Fruit fly (Drosophila melanogaster) whole organism, wandering third instar larva: ENCODE measurements around the gene ex.

ENCODE experiments used
- Abd-B ChIP-seq: fragments of >200 bp; optimal IDR thresholded peaks from 2 replicates; lab custom pipeline; 2017; ENCODE audit warnings: missing biosample characterization, missing genetic modification characterization
- HLH106 ChIP-seq: fragments of 200-800 bp; optimal IDR thresholded peaks from 3 replicates; lab custom pipeline; 2019; ENCODE audit warnings: missing biosample characterization, mild to moderate bottlenecking, missing genetic modification characterization, moderate library complexity
- Vsx2 ChIP-seq: fragments of 200-300, 225-300 bp; sonication (Bioruptor generic); optimal IDR thresholded peaks from 2 replicates; lab custom pipeline; 2018; ENCODE audit warnings: missing biosample characterization, missing genetic modification characterization; ENCODE audit not compliant: partially characterized antibody
- br ChIP-seq: fragments of 200-800 bp; sonication (Bioruptor generic); optimal IDR thresholded peaks from 2 replicates; lab custom pipeline; 2016; ENCODE audit warnings: missing biosample characterization, missing genetic modification characterization
- brk ChIP-seq: fragments of 200-800 bp; sonication (Bioruptor generic); optimal IDR thresholded peaks from 2 replicates; lab custom pipeline; 2016; ENCODE audit warnings: missing biosample characterization, mild to moderate bottlenecking, missing genetic modification characterization
- dmrt93B ChIP-seq: fragments of 200-800 bp; sonication (Bioruptor generic); optimal IDR thresholded peaks from 2 replicates; lab custom pipeline; 2018; ENCODE audit warnings: missing biosample characterization, mild to moderate bottlenecking, missing genetic modification characterization
- jim ChIP-seq: fragments of 175-275, 200-325 bp; sonication (Bioruptor generic); optimal IDR thresholded peaks from 2 replicates; lab custom pipeline; 2016; ENCODE audit warnings: missing biosample characterization, mild to moderate bottlenecking, missing genetic modification characterization
- lola ChIP-seq: fragments of >200 bp; optimal IDR thresholded peaks from 2 replicates; lab custom pipeline; 2017; ENCODE audit warnings: missing biosample characterization, missing genetic modification characterization
- usp ChIP-seq: fragments of >200 bp; optimal IDR thresholded peaks from 2 replicates; lab custom pipeline; 2017; ENCODE audit warnings: missing biosample characterization, missing genetic modification characterization
- woc ChIP-seq: sonication (Bioruptor generic); optimal IDR thresholded peaks from 2 replicates; lab custom pipeline; 2016; ENCODE audit warnings: missing biosample characterization, mild to moderate bottlenecking, missing genetic modification characterization

dm6 chr2L:382807-383206, 48.2 kb upstream of the ex start:
- no peak for TF ChIP-seq lola (GFP tag; lab: Kevin White, UChicago)
- TF ChIP-seq HLH106 (tag; lab: Kevin White, UChicago), result peak; percentile 62
- peak; percentile 64 for TF ChIP-seq brk (GFP tag; lab: Kevin White, UChicago)
- peak; percentile 70 for TF ChIP-seq br (GFP tag; lab: Kevin White, UChicago)
- peak; percentile 5 for TF ChIP-seq dmrt93B (GFP tag; lab: Kevin White, UChicago)
- no peak for TF ChIP-seq jim (GFP tag; lab: Kevin White, UChicago)
- peak; percentile 36 for TF ChIP-seq woc (GFP tag; lab: Kevin White, UChicago)
- TF ChIP-seq Abd-B, result no peak
- no peak for TF ChIP-seq usp (GFP tag; lab: Kevin White, UChicago)
- no peak for TF ChIP-seq Vsx2 (GFP tag; lab: Kevin White, UChicago)
